Worm (Caenorhabditis elegans) whole organism, L4 larva: ENCODE data around the gene AH9.3.

Source experiments
- D1046.2 ChIP-seq: fragments of 200-800 bp; sonication (Bioruptor generic); IDR thresholded peaks from 2 replicates; pipeline ENCODE4 v1.3.6; 2022; ENCODE audit warnings: missing genetic modification characterization, missing compliant biosample characterization
- F26F4.8 ChIP-seq: fragments of 200-800 bp; sonication (Bioruptor generic); conservative IDR thresholded peaks from 2 replicates; pipeline ENCODE4 v1.3.6; 2022; ENCODE audit warnings: missing genetic modification characterization, missing compliant biosample characterization
- Y105C5A.15 ChIP-seq: fragments of 200-800 bp; sonication (Bioruptor generic); IDR thresholded peaks from 2 replicates; pipeline ENCODE4 v1.3.6; 2022; ENCODE audit warnings: missing genetic modification characterization, missing compliant biosample characterization
- Y5F2A.4 ChIP-seq: fragments of 200-800 bp; sonication (Bioruptor generic); optimal IDR thresholded peaks from 2 replicates; lab custom pipeline; 2018; ENCODE audit warnings: mild to moderate bottlenecking, missing genetic modification characterization, missing compliant biosample characterization
- ZK337.2 ChIP-seq: fragments of 200-800 bp; sonication (Bioruptor generic); IDR thresholded peaks from 2 replicates; pipeline ENCODE4 v1.3.6; 2022; ENCODE audit warnings: missing genetic modification reagents, missing genetic modification characterization, missing compliant biosample characterization
- aha-1 ChIP-seq: fragments of 150-350 bp; peaks from one replicate; lab custom pipeline; 2014; ENCODE audit warnings: missing biosample characterization, missing genetic modification characterization
- arid-1 ChIP-seq: fragments of 200-800 bp; sonication (Bioruptor generic); conservative IDR thresholded peaks from 2 replicates; pipeline ENCODE4 v1.3.6; 2022; ENCODE audit warnings: missing genetic modification reagents, missing genetic modification characterization, missing compliant biosample characterization
- attf-4 ChIP-seq: sonication (generic microtip); optimal IDR thresholded peaks from 3 replicates; lab custom pipeline; 2017; ENCODE audit warnings: missing biosample characterization, missing genetic modification characterization
- ceh-20 ChIP-seq: fragments of 200-800 bp; sonication (Bioruptor generic); IDR thresholded peaks from 2 replicates; pipeline ENCODE4 v1.3.6; 2022; ENCODE audit warnings: missing genetic modification reagents, missing genetic modification characterization, missing compliant biosample characterization
- ceh-44 ChIP-seq: fragments of 200-800 bp; sonication (Bioruptor generic); IDR thresholded peaks from 2 replicates; pipeline ENCODE4 v1.3.6; 2022; ENCODE audit warnings: missing genetic modification reagents, missing genetic modification characterization, missing compliant biosample characterization
- ceh-62 ChIP-seq: sonication (generic microtip); optimal IDR thresholded peaks from 2 replicates; lab custom pipeline; 2017; ENCODE audit warnings: missing biosample characterization, missing genetic modification characterization
- daf-16 ChIP-seq, 3 experiments: sonication (generic microtip); optimal IDR thresholded peaks; 2 replicates each; lab custom pipeline; 2016 to 2017; ENCODE audit warnings: missing genetic modification characterization in 3 of 3, missing genetic modification reagents in 3 of 3, mild to moderate bottlenecking in 2 of 3, missing compliant biosample characterization in 2 of 3, missing biosample characterization in 1 of 3, moderate library complexity in 1 of 3
- daf-19 ChIP-seq: fragments of 200-800 bp; sonication (Bioruptor generic); conservative IDR thresholded peaks from 2 replicates; pipeline ENCODE4 v1.3.6; 2022; ENCODE audit warnings: missing genetic modification characterization, missing compliant biosample characterization
- dmd-9 ChIP-seq: fragments of 200-800 bp; sonication (Bioruptor generic); IDR thresholded peaks from 2 replicates; pipeline ENCODE4 v1.3.6; 2022; ENCODE audit warnings: missing genetic modification reagents, missing genetic modification characterization, missing compliant biosample characterization
- duxl-1 ChIP-seq: sonication (generic microtip); optimal IDR thresholded peaks from 2 replicates; lab custom pipeline; 2016; ENCODE audit warnings: mild to moderate bottlenecking, missing genetic modification characterization, moderate library complexity, missing compliant biosample characterization; ENCODE audit not compliant: poor library complexity
- dve-1 ChIP-seq: sonication (generic microtip); optimal IDR thresholded peaks from 2 replicates; lab custom pipeline; 2017; ENCODE audit warnings: antibody characterized with exemption, mild to moderate bottlenecking, missing genetic modification characterization, missing compliant biosample characterization; ENCODE audit not compliant: insufficient read depth
- egl-27 ChIP-seq: sonication (generic microtip); optimal IDR thresholded peaks from 3 replicates; lab custom pipeline; 2017; ENCODE audit warnings: missing biosample characterization, missing genetic modification reagents, missing genetic modification characterization
- egl-43 ChIP-seq: fragments of 200-800 bp; sonication (Bioruptor generic); IDR thresholded peaks from 2 replicates; pipeline ENCODE4 v1.3.6; 2022; ENCODE audit warnings: missing genetic modification reagents, missing genetic modification characterization, missing compliant biosample characterization
- fkh-10 ChIP-seq: fragments of 150-350 bp; optimal IDR thresholded peaks from 2 replicates; lab custom pipeline; 2014; ENCODE audit warnings: missing biosample characterization, missing genetic modification reagents, missing genetic modification characterization
- hmg-1.1 ChIP-seq: fragments of 200-800 bp; sonication (Bioruptor generic); IDR thresholded peaks from 2 replicates; pipeline ENCODE4 v1.3.6; 2022; ENCODE audit warnings: missing genetic modification reagents, missing genetic modification characterization, missing compliant biosample characterization
- jun-1 ChIP-seq: fragments of 150-350 bp; optimal IDR thresholded peaks from 2 replicates; lab custom pipeline; 2014; ENCODE audit warnings: missing biosample characterization, missing genetic modification reagents, missing genetic modification characterization
- lim-7 ChIP-seq: fragments of 200-800 bp; sonication (Bioruptor generic); IDR thresholded peaks from 2 replicates; pipeline ENCODE4 v1.3.6; 2022; ENCODE audit warnings: missing genetic modification characterization, missing compliant biosample characterization
- lin-1 ChIP-seq: fragments of 200-800 bp; sonication (Bioruptor generic); IDR thresholded peaks from 2 replicates; pipeline ENCODE4 v1.3.6; 2022; ENCODE audit warnings: missing genetic modification reagents, missing genetic modification characterization, missing compliant biosample characterization
- lin-13 ChIP-seq: fragments of 150-350 bp; optimal IDR thresholded peaks from 2 replicates; lab custom pipeline; 2014; ENCODE audit warnings: missing biosample characterization, missing genetic modification reagents, missing genetic modification characterization
- lin-38 ChIP-seq: fragments of 200-800 bp; sonication (Bioruptor generic); IDR thresholded peaks from 2 replicates; pipeline ENCODE4 v1.3.6; 2022; ENCODE audit warnings: missing genetic modification reagents, missing genetic modification characterization, missing compliant biosample characterization
- lsy-2 ChIP-seq, 2 experiments: fragments of 150-350 bp in 1 of 2; sonication (generic microtip) in 1 of 2; optimal IDR thresholded peaks; 2 replicates each; lab custom pipeline; 2014 to 2017; ENCODE audit warnings: missing biosample characterization in 2 of 2, missing genetic modification characterization in 2 of 2
- madf-5 ChIP-seq, 2 experiments: fragments of 200-800 bp; sonication (Bioruptor generic); IDR thresholded peaks; 2 replicates each; pipeline ENCODE4 v1.3.6; 2022; ENCODE audit warnings: missing compliant biosample characterization in 2 of 2, missing genetic modification characterization in 2 of 2
- mdt-29 ChIP-seq: fragments of 200-800 bp; sonication (Bioruptor generic); IDR thresholded peaks from 2 replicates; pipeline ENCODE4 v1.3.6; 2022; ENCODE audit warnings: missing genetic modification reagents, missing genetic modification characterization, missing compliant biosample characterization
- mep-1 ChIP-seq: fragments of 150-350 bp; sonication (generic microtip); optimal IDR thresholded peaks from 3 replicates; lab custom pipeline; 2014; ENCODE audit warnings: missing biosample characterization, missing genetic modification characterization
- mes-2 ChIP-seq: sonication (generic microtip); optimal IDR thresholded peaks from 2 replicates; lab custom pipeline; 2016; ENCODE audit warnings: missing genotype, mild to moderate bottlenecking, missing genetic modification characterization, missing compliant biosample characterization; ENCODE audit not compliant: poor library complexity, severe bottlenecking
- mxl-2 ChIP-seq: fragments of 200-800 bp; sonication (Bioruptor generic); conservative IDR thresholded peaks from 2 replicates; pipeline ENCODE4 v1.3.6; 2022; ENCODE audit warnings: missing genetic modification reagents, missing genetic modification characterization, missing compliant biosample characterization
- mxl-3 ChIP-seq: fragments of 200-800 bp; sonication (Bioruptor generic); optimal IDR thresholded peaks from 2 replicates; lab custom pipeline; 2018; ENCODE audit warnings: mild to moderate bottlenecking, missing genetic modification characterization, missing compliant biosample characterization
- nhr-111 ChIP-seq: fragments of 200-800 bp; sonication (Bioruptor generic); optimal IDR thresholded peaks from 2 replicates; lab custom pipeline; 2018; ENCODE audit warnings: mild to moderate bottlenecking, missing genetic modification characterization, missing compliant biosample characterization
- nhr-237 ChIP-seq: sonication (generic microtip); optimal IDR thresholded peaks from 2 replicates; lab custom pipeline; 2017; ENCODE audit warnings: missing biosample characterization, missing genetic modification characterization
- nhr-41 ChIP-seq: fragments of 200-800 bp; sonication (Bioruptor generic); IDR thresholded peaks from 2 replicates; pipeline ENCODE4 v1.3.6; 2022; ENCODE audit warnings: missing genetic modification reagents, missing genetic modification characterization, missing compliant biosample characterization
- nhr-42 ChIP-seq: fragments of 200-800 bp; sonication (Bioruptor generic); IDR thresholded peaks from 2 replicates; pipeline ENCODE4 v1.3.6; 2022; ENCODE audit warnings: missing genetic modification characterization, missing compliant biosample characterization
- nhr-48 ChIP-seq: sonication (generic microtip); optimal IDR thresholded peaks from 2 replicates; lab custom pipeline; 2016; ENCODE audit warnings: mild to moderate bottlenecking, missing genetic modification characterization, missing compliant biosample characterization
- nhr-6 ChIP-seq: fragments of 150-350 bp; optimal IDR thresholded peaks from 2 replicates; lab custom pipeline; 2014; ENCODE audit warnings: missing biosample characterization, missing genetic modification characterization
- pha-4 ChIP-seq, 2 experiments: fragments of 150-350 bp in 1 of 2; fragments of 200-800 bp in 1 of 2; sonication (Bioruptor generic) in 1 of 2; IDR thresholded peaks in 1 of 2; optimal IDR thresholded peaks in 1 of 2; 2 replicates each; pipeline versions ENCODE4 v1.3.6 to Lab custom; 2014 to 2022; ENCODE audit warnings: missing genetic modification characterization in 2 of 2, missing genetic modification reagents in 2 of 2, missing biosample characterization in 1 of 2, missing compliant biosample characterization in 1 of 2
- php-3 ChIP-seq: fragments of 200-800 bp; sonication (Bioruptor generic); IDR thresholded peaks from 2 replicates; pipeline ENCODE4 v1.3.6; 2022; ENCODE audit warnings: missing genetic modification reagents, missing genetic modification characterization, missing compliant biosample characterization
- saeg-2 ChIP-seq: fragments of 200-800 bp; sonication (Bioruptor generic); IDR thresholded peaks from 2 replicates; pipeline ENCODE4 v1.3.6; 2022; ENCODE audit warnings: missing genetic modification reagents, missing genetic modification characterization, missing compliant biosample characterization
- sdz-12 ChIP-seq: fragments of 200-800 bp; sonication (Bioruptor generic); optimal IDR thresholded peaks from 2 replicates; lab custom pipeline; 2018; ENCODE audit warnings: mild to moderate bottlenecking, missing genetic modification characterization, missing compliant biosample characterization
- snpc-1.2 ChIP-seq: fragments of 200-800 bp; sonication (Bioruptor generic); IDR thresholded peaks from 2 replicates; pipeline ENCODE4 v1.3.6; 2022; ENCODE audit warnings: missing genetic modification reagents, missing genetic modification characterization, missing compliant biosample characterization
- tag-97 ChIP-seq: fragments of 200-800 bp; sonication (Bioruptor generic); IDR thresholded peaks from 2 replicates; pipeline ENCODE4 v1.3.6; 2022; ENCODE audit warnings: missing genetic modification characterization, missing compliant biosample characterization
- tra-1 ChIP-seq: fragments of 200-800 bp; sonication (Bioruptor generic); IDR thresholded peaks from 2 replicates; pipeline ENCODE4 v1.3.6; 2022; ENCODE audit warnings: missing genetic modification reagents, missing genetic modification characterization, missing compliant biosample characterization
- vab-7 ChIP-seq: fragments of 200-800 bp; sonication (Bioruptor generic); IDR thresholded peaks from 2 replicates; pipeline ENCODE4 v1.3.6; 2022; ENCODE audit warnings: missing genetic modification reagents, missing genetic modification characterization, missing compliant biosample characterization
- zfp-3 ChIP-seq: fragments of 200-800 bp; sonication (Bioruptor generic); conservative IDR thresholded peaks from 2 replicates; pipeline ENCODE4 v1.3.6; 2022; ENCODE audit warnings: missing genetic modification reagents, missing genetic modification characterization, missing compliant biosample characterization
- zip-2 ChIP-seq: fragments of 150-350 bp; optimal IDR thresholded peaks from 2 replicates; lab custom pipeline; 2014; ENCODE audit warnings: missing biosample characterization, missing genetic modification characterization
- ztf-7 ChIP-seq: fragments of 150-350 bp; optimal IDR thresholded peaks from 2 replicates; lab custom pipeline; 2014; ENCODE audit warnings: missing biosample characterization, missing genetic modification characterization

Gene AH9.3

DNA sequence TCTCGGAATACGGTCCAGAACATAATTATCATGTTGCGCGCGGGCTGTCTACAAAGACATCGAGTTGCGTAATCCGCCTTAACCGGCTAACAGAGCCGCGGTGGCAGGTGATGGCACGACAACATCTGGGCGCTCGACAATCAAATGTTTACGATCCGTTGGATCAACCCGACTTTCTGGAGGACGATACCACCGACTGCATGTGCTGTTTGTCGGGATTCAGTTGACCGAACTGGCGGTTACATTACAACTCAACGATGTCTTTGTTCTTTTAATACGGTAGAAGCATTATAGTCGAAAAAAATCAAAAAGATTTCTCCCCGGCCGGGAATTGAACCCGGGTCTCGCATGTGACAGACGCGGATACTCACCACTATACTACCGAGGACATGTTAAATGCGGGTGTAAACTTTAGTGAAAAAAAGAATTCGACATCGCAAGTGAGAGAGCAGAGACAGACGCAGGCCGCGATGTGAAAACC, 34.0 kb downstream of the AH9.3 start (continued):
- TF ChIP-seq lin-13 (peak; percentile 37), dve-1 (tag; lab: Kevin White, UChicago) (peak; percentile 57), mep-1 (peak; percentile 78), lin-1 (peak; percentile 58), madf-5 (GFP tag; IDR thresholded peaks at IDR 0.05; lab: Robert Waterston, UW) (peak; percentile 59 to 78; a peak in 2 of 4 replicates), php-3 (GFP tag; lab: Robert Waterston, UW) (peak; percentile 75), jun-1 (tag; lab: Kevin White, UChicago) (peak; percentile 81), F26F4.8 (GFP tag; lab: Robert Waterston, UW) (peak; percentile 82; the same call in 1 of the 2 replicates), ceh-62 (tag; lab: Kevin White, UChicago) (no peak), zip-2 (tag; lab: Kevin White, UChicago) (peak; percentile 43), Y105C5A.15 (GFP tag; lab: Robert Waterston, UW) (peak; percentile 76), nhr-42 (peak; percentile 82; the same call in 1 of the 2 replicates), zfp-3 (GFP tag; lab: Robert Waterston, UW) (peak; percentile 75), ZK337.2 (peak; percentile 85), nhr-111 (GFP tag; lab: Kevin White, UChicago) (peak; percentile 92), arid-1 (GFP tag; lab: Robert Waterston, UW) (peak; percentile 85), mxl-3 (GFP tag; lab: Kevin White, UChicago) (peak; percentile 71), attf-4 (tag; lab: Kevin White, UChicago) (no peak), D1046.2 (GFP tag; lab: Robert Waterston, UW) (peak; percentile 83; the same call in 1 of the 2 replicates), ztf-7 (peak; percentile 66), lin-38 (GFP tag; lab: Robert Waterston, UW) (no peak), ceh-20 (GFP tag; lab: Robert Waterston, UW) (peak; percentile 83), nhr-237 (tag; lab: Kevin White, UChicago) (no peak), nhr-41 (GFP tag; lab: Robert Waterston, UW) (peak; percentile 63; the same call in 1 of the 2 replicates), snpc-1.2 (GFP tag; lab: Robert Waterston, UW) (peak; percentile 90), hmg-1.1 (GFP tag; lab: Robert Waterston, UW) (peak; percentile 95), lsy-2 (tag; optimal IDR thresholded peaks at IDR 0.05; lab: Kevin White, UChicago) (peak in 1 of 2 experiments; percentile 75), duxl-1 (tag; lab: Kevin White, UChicago) (peak; percentile 49), daf-19 (GFP tag; lab: Robert Waterston, UW) (peak; percentile 90), mdt-29 (GFP tag; lab: Robert Waterston, UW) (peak; percentile 63; the same call in 1 of the 2 replicates), egl-43 (GFP tag; lab: Robert Waterston, UW) (peak; percentile 94), Y5F2A.4 (GFP tag; lab: Kevin White, UChicago) (peak; percentile 58), nhr-48 (tag; lab: Kevin White, UChicago) (peak; percentile 55), sdz-12 (GFP tag; lab: Kevin White, UChicago) (peak; percentile 71), ceh-44 (GFP tag; lab: Robert Waterston, UW) (peak; percentile 73; the same call in 1 of the 2 replicates), mxl-2 (GFP tag; lab: Robert Waterston, UW) (0 out of 2 replicates have a peak, but pooled peaks have one; percentile 37), tag-97 (no peak), mes-2 (tag; lab: Kevin White, UChicago) (peak; percentile 90), aha-1 (peak; percentile 95), dmd-9 (peak; percentile 84), saeg-2 (no peak), daf-16 (GFP tag; optimal IDR thresholded peaks at IDR 0.05; lab: Kevin White, UChicago) (peak; percentile 45 to 89), daf-16 (tag; optimal IDR thresholded peaks at IDR 0.05; lab: Kevin White, UChicago) (peak; percentile 63), pha-4 (GFP tag; IDR thresholded peaks at IDR 0.05; lab: Robert Waterston, UW) (peak; percentile 91), pha-4 (tag; optimal IDR thresholded peaks at IDR 0.05; lab: Kevin White, UChicago) (no peak), vab-7 (GFP tag; lab: Robert Waterston, UW) (peak; percentile 89), nhr-6 (tag; lab: Kevin White, UChicago) (peak; percentile 20), fkh-10 (peak; percentile 55), lim-7 (GFP tag; lab: Robert Waterston, UW) (peak; percentile 90), tra-1 (peak; percentile 94), egl-27 (no peak)
